Fruit fly (Drosophila melanogaster): ENCODE results near the gene Prosbeta3.
A peak's percentile ranks its signal among the peaks of the same experiment; 100 is the strongest.

Prosbeta3 gene

dm6 chr3R:8981209-8981996, 24.6 kb downstream of the Prosbeta3 start:
- TF ChIP-seq sob (GFP tag; IDR thresholded peaks at IDR 0.05) (peak; percentile 6; the same call in 1 of the 2 replicates), CG11695 (GFP tag; IDR thresholded peaks at IDR 0.05) (peak; percentile 56; the same call in 2 of the 3 replicates), Med (GFP tag) (peak; percentile 64), CG8281 (tag; optimal IDR thresholded peaks at IDR 0.05) (peak; percentile 32), CG2199 (GFP tag; IDR thresholded peaks at IDR 0.05) (peak; percentile 12; the same call in 1 of the 3 replicates), Lhr (GFP tag; optimal IDR thresholded peaks at IDR 0.05) (no peak), tna (GFP tag; IDR thresholded peaks at IDR 0.05; ENCODE audit: partially characterized antibody) (peak; percentile 13; the same call in 1 of the 2 replicates), CG7745 (tag; optimal IDR thresholded peaks at IDR 0.05) (peak; percentile 56), sr (GFP tag; IDR thresholded peaks at IDR 0.05) (0 out of 3 replicates have a peak, but pooled peaks have one; percentile 4), Nf-YA (GFP tag; IDR thresholded peaks at IDR 0.05) (no peak), Trl (optimal IDR thresholded peaks at IDR 0.05) (peak in 1 of 2 experiments; percentile 50), Trl (GFP tag; optimal IDR thresholded peaks at IDR 0.05) (no peak), Lim3 (GFP tag; IDR thresholded peaks at IDR 0.05) (0 out of 2 replicates have a peak, but pooled peaks have one; percentile 12), CG7839 (tag; optimal IDR thresholded peaks at IDR 0.05) (no peak), mirr (GFP tag; optimal IDR thresholded peaks at IDR 0.05) (peak; percentile 57), Oaz (GFP tag; IDR thresholded peaks at IDR 0.05) (no peak), CG6175 (GFP tag; IDR thresholded peaks at IDR 0.05) (no peak)

dm6 chr3R:8980776-8981165, 25.3 kb downstream of the Prosbeta3 start, which contains the start of gene CAHbeta:
TSS of gene CAHbeta (plus strand) at chr3R:8980860.
- TF ChIP-seq rib (GFP tag; IDR thresholded peaks at IDR 0.05), result 0 out of 2 replicates have a peak, but pooled peaks have one; percentile 35
- no peak for TF ChIP-seq ranshi (GFP tag; IDR thresholded peaks at IDR 0.05)
- no peak for TF ChIP-seq D (optimal IDR thresholded peaks at IDR 0.05)
- no peak for TF ChIP-seq D (GFP tag; optimal IDR thresholded peaks at IDR 0.05)
- TF ChIP-seq chm (GFP tag; IDR thresholded peaks at IDR 0.05), result peak; percentile 41; the same call in 1 of the 2 replicates
- peak; percentile 6 for TF ChIP-seq CG12219 (GFP tag; optimal IDR thresholded peaks at IDR 0.05)
- no peak for TF ChIP-seq corto (GFP tag; optimal IDR thresholded peaks at IDR 0.05)
- peak; percentile 5 for TF ChIP-seq CG3281 (GFP tag; optimal IDR thresholded peaks at IDR 0.05)
- no peak for TF ChIP-seq Sox100B (GFP tag; optimal IDR thresholded peaks at IDR 0.05)
- TF ChIP-seq CG3847 (GFP tag; IDR thresholded peaks at IDR 0.05), result no peak
- peak; percentile 15 for TF ChIP-seq kay (GFP tag; optimal IDR thresholded peaks at IDR 0.05)
- 0 out of 2 replicates have a peak, but pooled peaks have one; percentile 7 for TF ChIP-seq unc-4 (GFP tag; IDR thresholded peaks at IDR 0.05; ENCODE audit: partially characterized antibody)
- peak; percentile 23 for TF ChIP-seq mirr (GFP tag; optimal IDR thresholded peaks at IDR 0.05)
- peak; percentile 31 for TF ChIP-seq CG13624 (GFP tag; optimal IDR thresholded peaks at IDR 0.05)
- peak; percentile 84 for TF ChIP-seq scrt (GFP tag; optimal IDR thresholded peaks at IDR 0.05)
- no peak for TF ChIP-seq CG31224 (GFP tag; IDR thresholded peaks at IDR 0.05)
- no peak for TF ChIP-seq Optix (GFP tag; IDR thresholded peaks at IDR 0.05)
- no peak for TF ChIP-seq sisA (GFP tag; IDR thresholded peaks at IDR 0.05)
- TF ChIP-seq salm (tag; optimal IDR thresholded peaks at IDR 0.05), result no peak
- TF ChIP-seq fd3F (GFP tag; optimal IDR thresholded peaks at IDR 0.05), result no peak
- TF ChIP-seq CG8359 (GFP tag; optimal IDR thresholded peaks at IDR 0.05; ENCODE audit: borderline replicate concordance), result no peak
- no peak for TF ChIP-seq CG6854 (GFP tag; optimal IDR thresholded peaks at IDR 0.05)
- no peak for TF ChIP-seq jumu (GFP tag; optimal IDR thresholded peaks at IDR 0.05)
- no peak for TF ChIP-seq zf30C (GFP tag; optimal IDR thresholded peaks at IDR 0.05)
- TF ChIP-seq CG4730 (GFP tag; IDR thresholded peaks at IDR 0.05), result no peak
- peak in 1 of 2 experiments; percentile 13 for TF ChIP-seq Hr51 (GFP tag; optimal IDR thresholded peaks at IDR 0.05)
- peak; percentile 80 to 93 for TF ChIP-seq Trl (optimal IDR thresholded peaks at IDR 0.05)
- TF ChIP-seq Trl (GFP tag; optimal IDR thresholded peaks at IDR 0.05), result no peak
- no peak for TF ChIP-seq z (GFP tag; IDR thresholded peaks at IDR 0.05)
- peak; percentile 56 for TF ChIP-seq CG12299 (tag; optimal IDR thresholded peaks at IDR 0.05)
- TF ChIP-seq Fer2 (tag; optimal IDR thresholded peaks at IDR 0.05), result no peak
- TF ChIP-seq Dbx (GFP tag; IDR thresholded peaks at IDR 0.05), result no peak
- TF ChIP-seq Bteb2 (GFP tag; optimal IDR thresholded peaks at IDR 0.05), result no peak
- TF ChIP-seq CG16815 (GFP tag; optimal IDR thresholded peaks at IDR 0.05), result no peak
- TF ChIP-seq kah (GFP tag; optimal IDR thresholded peaks at IDR 0.05), result peak; percentile 27

Data from whole organism, embryonic.